Worm (Caenorhabditis elegans) whole organism, mixed stage, embryonic: ENCODE results near the gene flp-21.

Experiments
- M03D4.4 ChIP-seq: sonication (generic microtip); optimal IDR thresholded peaks from 2 replicates; lab custom pipeline; 2017; ENCODE audit warnings: mild to moderate bottlenecking, missing genetic modification characterization, missing compliant biosample characterization
- bed-3 ChIP-seq: fragments of 200-800 bp; sonication (Bioruptor generic); optimal IDR thresholded peaks from 3 replicates; lab custom pipeline; 2018; ENCODE audit warnings: mild to moderate bottlenecking, missing genetic modification characterization, moderate library complexity, missing compliant biosample characterization
- blmp-1 ChIP-seq: fragments of 150-350 bp; optimal IDR thresholded peaks from 2 replicates; lab custom pipeline; 2014; ENCODE audit warnings: missing biosample characterization, missing genetic modification characterization
- ceh-39 ChIP-seq: fragments of 150-350 bp; optimal IDR thresholded peaks from 2 replicates; lab custom pipeline; 2014; ENCODE audit warnings: missing biosample characterization, missing genetic modification characterization
- ceh-43 ChIP-seq: fragments of 200-800 bp; sonication (Bioruptor generic); optimal IDR thresholded peaks from 2 replicates; lab custom pipeline; 2018; ENCODE audit warnings: mild to moderate bottlenecking, missing genetic modification characterization, moderate library complexity, missing compliant biosample characterization
- cnd-1 ChIP-seq: fragments of 200-800 bp; sonication (Bioruptor generic); optimal IDR thresholded peaks from 2 replicates; lab custom pipeline; 2018; ENCODE audit warnings: mild to moderate bottlenecking, missing genetic modification characterization, missing compliant biosample characterization
- elt-1 ChIP-seq: sonication (generic microtip); optimal IDR thresholded peaks from 2 replicates; lab custom pipeline; 2017; ENCODE audit warnings: missing genetic modification characterization, mild to moderate bottlenecking, missing compliant biosample characterization, antibody characterized with exemption, moderate library complexity, borderline replicate concordance; ENCODE audit not compliant: insufficient read depth
- elt-3 ChIP-seq: fragments of 150-350 bp; optimal IDR thresholded peaks from 2 replicates; lab custom pipeline; 2014; ENCODE audit warnings: missing biosample characterization, missing genetic modification characterization
- flh-1 ChIP-seq: fragments of 200-800 bp; sonication (Bioruptor generic); optimal IDR thresholded peaks from 2 replicates; lab custom pipeline; 2018; ENCODE audit warnings: mild to moderate bottlenecking, missing genetic modification characterization, moderate library complexity, missing compliant biosample characterization
- ham-2 ChIP-seq: fragments of 200-800 bp; sonication (Bioruptor generic); optimal IDR thresholded peaks from 2 replicates; lab custom pipeline; 2018; ENCODE audit warnings: mild to moderate bottlenecking, missing genetic modification characterization, missing compliant biosample characterization
- hlh-1 ChIP-seq: fragments of 150-350 bp; optimal IDR thresholded peaks from 2 replicates; lab custom pipeline; 2014; ENCODE audit warnings: missing biosample characterization, missing genetic modification reagents, missing genetic modification characterization
- lin-13 ChIP-seq: fragments of 150-350 bp; optimal IDR thresholded peaks from 2 replicates; lab custom pipeline; 2014; ENCODE audit warnings: missing biosample characterization, missing genetic modification characterization
- lin-32 ChIP-seq: fragments of 200-800 bp; sonication (Bioruptor generic); optimal IDR thresholded peaks from 2 replicates; lab custom pipeline; 2018; ENCODE audit warnings: mild to moderate bottlenecking, missing genetic modification characterization, missing compliant biosample characterization
- lsy-2 ChIP-seq: fragments of 150-350 bp; optimal IDR thresholded peaks from 2 replicates; lab custom pipeline; 2014; ENCODE audit warnings: missing biosample characterization, missing genetic modification characterization
- mab-5 ChIP-seq: fragments of 150-350 bp; optimal IDR thresholded peaks from 2 replicates; lab custom pipeline; 2014; ENCODE audit warnings: missing biosample characterization, missing genetic modification characterization
- mep-1 ChIP-seq: fragments of 150-350 bp; optimal IDR thresholded peaks from 2 replicates; lab custom pipeline; 2017; ENCODE audit warnings: missing biosample characterization, missing genetic modification reagents, missing genetic modification characterization, inconsistent platforms
- nhr-12 ChIP-seq: fragments of 150-350 bp; optimal IDR thresholded peaks from 2 replicates; lab custom pipeline; 2014; ENCODE audit warnings: missing biosample characterization, missing genetic modification characterization
- nhr-2 ChIP-seq: fragments of 150-350 bp; optimal IDR thresholded peaks from 2 replicates; lab custom pipeline; 2014; ENCODE audit warnings: missing biosample characterization, missing genetic modification characterization
- nhr-28 ChIP-seq: fragments of 150-350 bp; optimal IDR thresholded peaks from 2 replicates; lab custom pipeline; 2014; ENCODE audit warnings: missing biosample characterization, missing genetic modification characterization
- nhr-76 ChIP-seq: sonication (generic microtip); optimal IDR thresholded peaks from 2 replicates; lab custom pipeline; 2017; ENCODE audit warnings: missing biosample characterization, missing genetic modification characterization
- pha-4 ChIP-seq: fragments of 150-350 bp; optimal IDR thresholded peaks from 2 replicates; lab custom pipeline; 2018; ENCODE audit warnings: missing biosample characterization, missing genetic modification reagents, missing genetic modification characterization
- snpc-4 ChIP-seq: fragments of 150-350 bp; optimal IDR thresholded peaks from 2 replicates; lab custom pipeline; 2014; ENCODE audit warnings: missing biosample characterization, missing genetic modification characterization
- tbx-8 ChIP-seq: fragments of 200-800 bp; sonication (Bioruptor generic); optimal IDR thresholded peaks from 2 replicates; lab custom pipeline; 2018; ENCODE audit warnings: mild to moderate bottlenecking, missing genetic modification characterization, moderate library complexity, missing compliant biosample characterization
- unc-120 ChIP-seq: sonication (generic microtip); optimal IDR thresholded peaks from 2 replicates; lab custom pipeline; 2017; ENCODE audit warnings: missing genetic modification characterization, missing compliant biosample characterization; ENCODE audit not compliant: poor library complexity, severe bottlenecking
- unc-39 ChIP-seq: fragments of 150-350 bp; optimal IDR thresholded peaks from 2 replicates; lab custom pipeline; 2014; ENCODE audit warnings: missing biosample characterization, missing genetic modification characterization
- unc-62 ChIP-seq: fragments of 150-350 bp; optimal IDR thresholded peaks from 2 replicates; lab custom pipeline; 2014; ENCODE audit warnings: missing biosample characterization, missing genetic modification reagents, missing genetic modification characterization
- zip-8 ChIP-seq: fragments of 150-350 bp; optimal IDR thresholded peaks from 2 replicates; lab custom pipeline; 2014; ENCODE audit warnings: missing biosample characterization, missing genetic modification characterization
- ztf-11 ChIP-seq: fragments of 150-350 bp; optimal IDR thresholded peaks from 2 replicates; lab custom pipeline; 2014; ENCODE audit warnings: missing biosample characterization, missing genetic modification characterization

Gene flp-21

ce11 chrV:7793067-7793466 is at the start of gene flp-21:
TSS of gene flp-21 (plus strand) at chrV:7793367.
- TF ChIP-seq ham-2 (GFP tag; lab: Kevin White, UChicago): no peak
- no peak for TF ChIP-seq lsy-2
- TF ChIP-seq, all 35 proteins: peak for 0

ce11 chrV:7744068-7744467 is 49.1 kb upstream of the flp-21 start:
- TF ChIP-seq ztf-11 (tag; lab: Kevin White, UChicago): no peak
- TF ChIP-seq nhr-76 (tag; lab: Kevin White, UChicago): no peak
- no peak for TF ChIP-seq unc-39 (tag; lab: Kevin White, UChicago)
- TF ChIP-seq zip-8 (tag; lab: Kevin White, UChicago): no peak
- TF ChIP-seq nhr-2 (tag; lab: Kevin White, UChicago): no peak
- TF ChIP-seq unc-120 (tag; lab: Kevin White, UChicago): no peak
- TF ChIP-seq bed-3 (GFP tag; lab: Kevin White, UChicago): no peak
- no peak for TF ChIP-seq ceh-39 (tag; lab: Kevin White, UChicago)
- TF ChIP-seq nhr-28: no peak
- TF ChIP-seq unc-62 (GFP tag; lab: Kevin White, UChicago): no peak
- no peak for TF ChIP-seq mab-5
- TF ChIP-seq mep-1 (tag; lab: Kevin White, UChicago): no peak

ce11 chrV:7745386-7745785 is 47.8 kb upstream of the flp-21 start:
- TF ChIP-seq tbx-8 (GFP tag; lab: Kevin White, UChicago) (no peak), ceh-43 (GFP tag; lab: Kevin White, UChicago) (no peak), nhr-28 (no peak)

ce11 chrV:7745903-7746302 is 47.3 kb upstream of the flp-21 start:
- TF ChIP-seq ham-2 (GFP tag; lab: Kevin White, UChicago) (peak; percentile 86), blmp-1 (no peak), unc-120 (tag; lab: Kevin White, UChicago) (peak; percentile 18), nhr-2 (tag; lab: Kevin White, UChicago) (peak; percentile 39), unc-62 (GFP tag; lab: Kevin White, UChicago) (peak; percentile 99)
- TF ChIP-seq, all 35 proteins: peak for 4

- TF ChIP-seq lin-32 (no peak), tbx-8 (GFP tag; lab: Kevin White, UChicago) (no peak), nhr-28 (no peak), nhr-12 (tag; lab: Kevin White, UChicago) (no peak), unc-62 (GFP tag; lab: Kevin White, UChicago) (no peak), cnd-1 (tag; lab: Kevin White, UChicago) (no peak), unc-120 (tag; lab: Kevin White, UChicago) (no peak), pha-4 (tag; lab: Kevin White, UChicago) (no peak)
These were observed 46.0 kb upstream of the flp-21 start for ce11 chrV:7747132-7747531.

ce11 chrV:7747987-7748607 is 45.1 kb upstream of the flp-21 start:
- TF ChIP-seq zip-8 (tag; lab: Kevin White, UChicago): no peak
- no peak for TF ChIP-seq ham-2 (GFP tag; lab: Kevin White, UChicago)
- TF ChIP-seq lin-32: no peak
- TF ChIP-seq hlh-1: no peak
- TF ChIP-seq blmp-1: no peak
- no peak for TF ChIP-seq snpc-4 (tag; lab: Kevin White, UChicago)
- TF ChIP-seq flh-1 (GFP tag; lab: Kevin White, UChicago): no peak
- no peak for TF ChIP-seq cnd-1 (tag; lab: Kevin White, UChicago)
- TF ChIP-seq ceh-39 (tag; lab: Kevin White, UChicago): no peak
- no peak for TF ChIP-seq unc-120 (tag; lab: Kevin White, UChicago)
- TF ChIP-seq M03D4.4 (tag; lab: Kevin White, UChicago): no peak
- no peak for TF ChIP-seq nhr-76 (tag; lab: Kevin White, UChicago)
- TF ChIP-seq, all 35 proteins: peak for 0

ce11 chrV:7749708-7750107 is 43.5 kb upstream of the flp-21 start:
- TF ChIP-seq zip-8 (tag; lab: Kevin White, UChicago) (no peak), blmp-1 (no peak), flh-1 (GFP tag; lab: Kevin White, UChicago) (no peak), pha-4 (tag; lab: Kevin White, UChicago) (no peak), elt-3 (tag; lab: Kevin White, UChicago) (no peak), ceh-39 (tag; lab: Kevin White, UChicago) (no peak), lsy-2 (no peak), cnd-1 (tag; lab: Kevin White, UChicago) (no peak), nhr-12 (tag; lab: Kevin White, UChicago) (no peak), elt-1 (tag; lab: Kevin White, UChicago) (no peak), lin-13 (tag; lab: Kevin White, UChicago) (no peak), ztf-11 (tag; lab: Kevin White, UChicago) (no peak)
